Worm (Caenorhabditis elegans) whole organism, early embryonic: Measurements from ENCODE around the gene B0272.4.
"Not testable (repeated sequence)": the region's sequence is repeated elsewhere in the genome, so short reads cannot be mapped to it uniquely, and the experiment has no call there.

ENCODE experiments used
- aly-1 ChIP-seq: sonication (generic microtip); optimal IDR thresholded peaks from 2 replicates; lab custom pipeline; 2016; ENCODE audit warnings: missing genetic modification characterization, missing compliant biosample characterization
- ama-1 ChIP-seq: fragments of 150-350 bp; optimal IDR thresholded peaks from 2 replicates; lab custom pipeline; 2014
- flt-1 ChIP-seq: fragments of 200-800 bp; sonication (Bioruptor generic); IDR thresholded peaks from 2 replicates; pipeline ENCODE4 v1.3.6; 2022; ENCODE audit warnings: missing genetic modification characterization, missing compliant biosample characterization
- hmbx-1 ChIP-seq: sonication (generic microtip); optimal IDR thresholded peaks from 2 replicates; lab custom pipeline; 2016; ENCODE audit warnings: mild to moderate bottlenecking, missing genetic modification characterization, missing compliant biosample characterization
- hmg-4 ChIP-seq: fragments of 200-800 bp; sonication (Bioruptor generic); optimal IDR thresholded peaks from 2 replicates; lab custom pipeline; 2018; ENCODE audit warnings: mild to moderate bottlenecking, missing genetic modification characterization, missing compliant biosample characterization
- scrt-1 ChIP-seq: fragments of 200-800 bp; sonication (Bioruptor generic); IDR thresholded peaks from 2 replicates; pipeline ENCODE4 v1.3.6; 2022; ENCODE audit warnings: missing genetic modification characterization, missing compliant biosample characterization
- tra-4 ChIP-seq: sonication (generic microtip); optimal IDR thresholded peaks from 2 replicates; lab custom pipeline; 2017; ENCODE audit warnings: missing genetic modification characterization, missing compliant biosample characterization

DNA sequence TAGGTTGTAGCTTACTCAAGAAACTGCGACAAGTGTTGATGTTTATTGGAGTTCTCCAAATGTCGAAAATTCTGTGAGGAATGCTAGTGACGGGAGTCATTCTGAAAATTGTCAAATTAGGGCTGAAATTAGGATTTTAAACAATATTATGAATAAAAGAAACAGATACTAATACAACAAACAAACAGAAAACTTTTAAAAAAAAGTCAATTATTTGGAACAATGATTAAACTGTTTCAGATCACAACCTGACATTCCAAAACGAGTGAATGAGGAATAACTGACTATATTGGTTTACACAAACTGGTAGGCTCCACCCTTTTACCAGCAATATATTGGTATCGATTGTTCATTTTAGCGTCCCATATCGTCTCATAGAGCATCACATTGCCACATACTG, 32.6 kb downstream of the B0272.4 start, which contains the start of gene ZK899.5:
- not testable (repeated sequence) for TF ChIP-seq ama-1 (lab: Kevin White, UChicago); scrt-1 (GFP tag; lab: Robert Waterston, UW); hmg-4 (GFP tag; lab: Kevin White, UChicago); flt-1 (GFP tag; lab: Robert Waterston, UW); aly-1 (tag; lab: Kevin White, UChicago); hmbx-1; tra-4 (tag; lab: Kevin White, UChicago)
